Worm (Caenorhabditis elegans) whole organism, L3 larva: ENCODE measurements around the gene F31F7.2.

ENCODE experiments used
- R02D3.7 ChIP-seq: fragments of 150-350 bp; optimal IDR thresholded peaks from 2 replicates; lab custom pipeline; 2014; ENCODE audit warnings: missing biosample characterization, missing genetic modification characterization
- ZK546.5 ChIP-seq: sonication (generic microtip); optimal IDR thresholded peaks from 2 replicates; lab custom pipeline; 2017; ENCODE audit warnings: missing biosample characterization, missing genetic modification characterization
- aly-2 ChIP-seq: fragments of 150-350 bp; optimal IDR thresholded peaks from 2 replicates; lab custom pipeline; 2014; ENCODE audit warnings: missing biosample characterization, missing genetic modification characterization
- ama-1 ChIP-seq: fragments of 150-350 bp; optimal IDR thresholded peaks from 2 replicates; lab custom pipeline; 2018
- ceh-16 ChIP-seq: sonication (generic microtip); optimal IDR thresholded peaks from 2 replicates; lab custom pipeline; 2017; ENCODE audit warnings: missing biosample characterization, missing genetic modification characterization
- ceh-28 ChIP-seq: fragments of 150-350 bp; optimal IDR thresholded peaks from 2 replicates; lab custom pipeline; 2014; ENCODE audit warnings: missing biosample characterization, missing genetic modification reagents, missing genetic modification characterization
- egl-27 ChIP-seq: sonication (generic microtip); optimal IDR thresholded peaks from 4 replicates; lab custom pipeline; 2017; ENCODE audit warnings: missing biosample characterization, missing genetic modification reagents, missing genetic modification characterization
- egl-5 ChIP-seq: fragments of 150-350 bp; optimal IDR thresholded peaks from 2 replicates; lab custom pipeline; 2017; ENCODE audit warnings: missing biosample characterization, missing genetic modification reagents, missing genetic modification characterization, inconsistent platforms
- elt-1 ChIP-seq: fragments of 150-350 bp; optimal IDR thresholded peaks from 2 replicates; lab custom pipeline; 2014; ENCODE audit warnings: missing biosample characterization, missing genetic modification characterization
- elt-2 ChIP-seq: sonication (generic microtip); optimal IDR thresholded peaks from 2 replicates; lab custom pipeline; 2016; ENCODE audit warnings: missing genetic modification reagents, mild to moderate bottlenecking, missing genetic modification characterization, missing compliant biosample characterization
- elt-3 ChIP-seq, 3 experiments: fragments of 150-350 bp in 1 of 3; sonication (generic microtip) in 2 of 3; optimal IDR thresholded peaks; 2 replicates in 2 of 3; 4 replicates in 1 of 3; lab custom pipeline; 2014 to 2017; ENCODE audit warnings: missing biosample characterization in 3 of 3, missing genetic modification characterization in 3 of 3
- eor-1 ChIP-seq, 2 experiments: fragments of 150-350 bp; optimal IDR thresholded peaks; 2 replicates each; lab custom pipeline; 2014 to 2018; ENCODE audit warnings: missing biosample characterization in 2 of 2, missing genetic modification characterization in 2 of 2
- fkh-10 ChIP-seq: sonication (generic microtip); optimal IDR thresholded peaks from 2 replicates; lab custom pipeline; 2017; ENCODE audit warnings: missing biosample characterization, missing genetic modification reagents, missing genetic modification characterization
- fkh-2 ChIP-seq: fragments of 150-350 bp; optimal IDR thresholded peaks from 2 replicates; lab custom pipeline; 2014; ENCODE audit warnings: missing biosample characterization, missing genetic modification reagents, missing genetic modification characterization
- fos-1 ChIP-seq: fragments of 150-350 bp; optimal IDR thresholded peaks from 2 replicates; lab custom pipeline; 2014; ENCODE audit warnings: missing biosample characterization, missing genetic modification characterization
- lin-39 ChIP-seq: fragments of 150-350 bp; optimal IDR thresholded peaks from 2 replicates; lab custom pipeline; 2018; ENCODE audit warnings: missing biosample characterization, missing genetic modification reagents, missing genetic modification characterization
- lsy-12 ChIP-seq: sonication (generic microtip); optimal IDR thresholded peaks from 2 replicates; lab custom pipeline; 2016; ENCODE audit warnings: mild to moderate bottlenecking, missing genetic modification characterization, missing compliant biosample characterization
- mdl-1 ChIP-seq: fragments of 150-350 bp; optimal IDR thresholded peaks from 2 replicates; lab custom pipeline; 2014; ENCODE audit warnings: missing biosample characterization, missing genetic modification characterization
- mml-1 ChIP-seq: fragments of 150-350 bp; sonication (generic microtip); optimal IDR thresholded peaks from 3 replicates; lab custom pipeline; 2014; ENCODE audit warnings: missing biosample characterization, missing genetic modification characterization
- nfya-1 ChIP-seq: sonication (generic microtip); optimal IDR thresholded peaks from 2 replicates; lab custom pipeline; 2017; ENCODE audit warnings: missing genetic modification characterization, mild to moderate bottlenecking, missing compliant biosample characterization, antibody characterized with exemption, moderate library complexity; ENCODE audit not compliant: insufficient read depth
- nhr-12 ChIP-seq: fragments of 150-350 bp; optimal IDR thresholded peaks from 2 replicates; lab custom pipeline; 2014; ENCODE audit warnings: missing biosample characterization, missing genetic modification characterization
- nhr-23 ChIP-seq: fragments of 150-350 bp; optimal IDR thresholded peaks from 2 replicates; lab custom pipeline; 2014; ENCODE audit warnings: missing biosample characterization, missing genetic modification reagents, missing genetic modification characterization
- nhr-237 ChIP-seq: fragments of 150-350 bp; optimal IDR thresholded peaks from 2 replicates; lab custom pipeline; 2014; ENCODE audit warnings: missing biosample characterization, missing genetic modification characterization
- nhr-25 ChIP-seq: sonication (generic microtip); optimal IDR thresholded peaks from 2 replicates; lab custom pipeline; 2017; ENCODE audit warnings: missing biosample characterization, missing genetic modification characterization
- nhr-28 ChIP-seq: fragments of 150-350 bp; optimal IDR thresholded peaks from 2 replicates; lab custom pipeline; 2014; ENCODE audit warnings: missing biosample characterization, missing genetic modification characterization
- nhr-43 ChIP-seq: sonication (generic microtip); optimal IDR thresholded peaks from 2 replicates; lab custom pipeline; 2016; ENCODE audit warnings: mild to moderate bottlenecking, missing genetic modification characterization, missing compliant biosample characterization; ENCODE audit not compliant: poor library complexity, severe bottlenecking
- nhr-76 ChIP-seq: fragments of 150-350 bp; sonication (generic microtip); optimal IDR thresholded peaks from 5 replicates; lab custom pipeline; 2014; ENCODE audit warnings: missing biosample characterization, missing genetic modification characterization
- nhr-77 ChIP-seq: fragments of 150-350 bp; optimal IDR thresholded peaks from 2 replicates; lab custom pipeline; 2014; ENCODE audit warnings: missing biosample characterization, missing genetic modification characterization
- pha-4 ChIP-seq: fragments of 150-350 bp; optimal IDR thresholded peaks from 2 replicates; lab custom pipeline; 2014; ENCODE audit warnings: missing biosample characterization, missing genetic modification reagents, missing genetic modification characterization
- pqm-1 ChIP-seq: fragments of 150-350 bp; optimal IDR thresholded peaks from 2 replicates; lab custom pipeline; 2017; ENCODE audit warnings: missing biosample characterization, missing genetic modification characterization, inconsistent platforms
- sea-2 ChIP-seq: fragments of 150-350 bp; sonication (generic microtip); optimal IDR thresholded peaks from 4 replicates; lab custom pipeline; 2014; ENCODE audit warnings: missing biosample characterization, missing genetic modification reagents, missing genetic modification characterization
- skn-1 ChIP-seq: fragments of 150-350 bp; optimal IDR thresholded peaks from 2 replicates; lab custom pipeline; 2014; ENCODE audit warnings: missing biosample characterization, missing genetic modification characterization
- snpc-4 ChIP-seq: fragments of 150-350 bp; optimal IDR thresholded peaks from 2 replicates; lab custom pipeline; 2014; ENCODE audit warnings: missing biosample characterization, missing genetic modification characterization
- tbx-2 ChIP-seq: sonication (generic microtip); optimal IDR thresholded peaks from 2 replicates; lab custom pipeline; 2016; ENCODE audit warnings: mild to moderate bottlenecking, missing genetic modification characterization, missing compliant biosample characterization
- unc-62 ChIP-seq: fragments of 150-350 bp; sonication (generic microtip); optimal IDR thresholded peaks from 4 replicates; lab custom pipeline; 2014; ENCODE audit warnings: missing biosample characterization, missing genetic modification reagents, missing genetic modification characterization
- ztf-11 ChIP-seq: fragments of 150-350 bp; optimal IDR thresholded peaks from 2 replicates; lab custom pipeline; 2014; ENCODE audit warnings: missing biosample characterization, missing genetic modification characterization
- ztf-4 ChIP-seq: fragments of 150-350 bp; optimal IDR thresholded peaks from 2 replicates; lab custom pipeline; 2014; ENCODE audit warnings: missing biosample characterization, missing genetic modification characterization

Gene F31F7.2

ce11 chrV:6234876-6235275 is 35.8 kb upstream of the F31F7.2 start, which contains the start of gene K08B12.3:
Gene K08B12.3, plus strand, starts transcription at chrV:6235176.
- TF ChIP-seq ceh-16 (tag; lab: Kevin White, UChicago) (no peak), pha-4 (tag; lab: Kevin White, UChicago) (peak; percentile 44)

- TF ChIP-seq egl-5 (tag; lab: Kevin White, UChicago) (no peak), ama-1 (lab: Kevin White, UChicago) (no peak), elt-2 (tag; lab: Kevin White, UChicago) (no peak), nhr-76 (peak; percentile 27), unc-62 (GFP tag; lab: Kevin White, UChicago) (no peak), nhr-12 (tag; lab: Kevin White, UChicago) (no peak), nhr-43 (tag; lab: Kevin White, UChicago) (peak; percentile 77), fkh-2 (tag; lab: Kevin White, UChicago) (no peak), nhr-25 (tag; lab: Kevin White, UChicago) (peak; percentile 42), nhr-23 (peak; percentile 30), snpc-4 (no peak), eor-1 (tag; optimal IDR thresholded peaks at IDR 0.05; lab: Kevin White, UChicago) (no peak), ceh-28 (tag; lab: Kevin White, UChicago) (no peak), pqm-1 (no peak), ZK546.5 (tag; lab: Kevin White, UChicago) (no peak), nhr-28 (tag; lab: Kevin White, UChicago) (no peak), lin-39 (tag; lab: Kevin White, UChicago) (no peak), nhr-77 (tag; lab: Kevin White, UChicago) (no peak)
Measured at ce11 chrV:6238347-6238746, 32.3 kb upstream of the F31F7.2 start.

ce11 chrV:6239855-6240254 is 30.8 kb upstream of the F31F7.2 start:
- TF ChIP-seq elt-1 (tag; lab: Kevin White, UChicago) (no peak), nhr-43 (tag; lab: Kevin White, UChicago) (peak; percentile 95), fos-1 (no peak), elt-3 (tag; optimal IDR thresholded peaks at IDR 0.05; lab: Kevin White, UChicago) (peak in 2 of 3 experiments; percentile 15 to 74), skn-1 (tag; lab: Kevin White, UChicago) (no peak), nfya-1 (tag; lab: Kevin White, UChicago) (peak; percentile 53), ceh-28 (tag; lab: Kevin White, UChicago) (no peak), lsy-12 (tag; lab: Kevin White, UChicago) (no peak), eor-1 (tag; optimal IDR thresholded peaks at IDR 0.05; lab: Kevin White, UChicago) (no peak), aly-2 (tag; lab: Kevin White, UChicago) (no peak), snpc-4 (no peak), ceh-16 (tag; lab: Kevin White, UChicago) (no peak), fkh-10 (no peak), lin-39 (tag; lab: Kevin White, UChicago) (no peak), unc-62 (GFP tag; lab: Kevin White, UChicago) (no peak), mml-1 (tag; lab: Kevin White, UChicago) (peak; percentile 31), nhr-25 (tag; lab: Kevin White, UChicago) (peak; percentile 94), nhr-12 (tag; lab: Kevin White, UChicago) (no peak), ztf-11 (no peak), tbx-2 (peak; percentile 22), ztf-4 (tag; lab: Kevin White, UChicago) (no peak), nhr-77 (tag; lab: Kevin White, UChicago) (no peak), ZK546.5 (tag; lab: Kevin White, UChicago) (no peak), sea-2 (GFP tag; lab: Kevin White, UChicago) (no peak), nhr-237 (tag; lab: Kevin White, UChicago) (no peak), ama-1 (lab: Kevin White, UChicago) (no peak), elt-2 (tag; lab: Kevin White, UChicago) (peak; percentile 30), mdl-1 (peak; percentile 44), egl-27 (tag; lab: Kevin White, UChicago) (no peak), nhr-23 (peak; percentile 72), pqm-1 (peak; percentile 69), R02D3.7 (tag; lab: Kevin White, UChicago) (peak; percentile 38)
